Worm (Caenorhabditis elegans): ENCODE data around the gene T19D2.13.

Gene T19D2.13

ce11 chrX:3942267-3942666 is at the start of gene T19D2.13:
T19D2.13 (minus strand) TSS chrX:3942367.
- TF ChIP-seq nhr-27 (tag; optimal IDR thresholded peaks at IDR 0.05) = no peak
- no peak for TF ChIP-seq aptf-3 (GFP tag; IDR thresholded peaks at IDR 0.05)
- no peak for TF ChIP-seq F39B2.1 (GFP tag; IDR thresholded peaks at IDR 0.05)
- no peak for TF ChIP-seq somi-1 (GFP tag; optimal IDR thresholded peaks at IDR 0.05)
- no peak for TF ChIP-seq nfya-2 (GFP tag; IDR thresholded peaks at IDR 0.05)
- no peak for TF ChIP-seq ztf-22 (GFP tag; optimal IDR thresholded peaks at IDR 0.05)

DNA sequence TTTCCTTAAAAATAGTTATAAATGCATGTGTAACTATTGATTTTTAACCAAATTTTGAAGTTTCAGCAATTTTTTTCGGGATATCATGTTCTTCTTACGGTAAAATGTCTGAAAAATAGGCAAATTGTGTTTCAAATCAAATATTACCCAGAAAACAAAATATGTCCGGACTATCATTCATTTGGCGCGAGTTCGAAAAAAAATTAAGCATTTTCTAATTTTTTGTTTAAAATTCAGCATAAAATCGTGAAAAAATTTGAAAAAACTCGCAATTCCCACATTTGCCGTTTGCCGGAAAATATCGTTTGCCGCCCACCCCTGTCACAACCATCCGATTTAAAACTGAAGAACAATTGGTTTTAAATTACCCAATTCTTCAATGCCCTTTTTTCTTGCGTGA is 49.5 kb upstream of the T19D2.13 start:
- TF ChIP-seq pbrm-1 (GFP tag; IDR thresholded peaks at IDR 0.05) (no peak), madf-10 (tag; optimal IDR thresholded peaks at IDR 0.05) (no peak), hrde-1 (tag; optimal IDR thresholded peaks at IDR 0.05; ENCODE audit: borderline replicate concordance) (no peak), die-1 (tag; optimal IDR thresholded peaks at IDR 0.05) (no peak), F33H1.4 (GFP tag; IDR thresholded peaks at IDR 0.05) (no peak), nhr-179 (tag; optimal IDR thresholded peaks at IDR 0.05) (no peak), pha-4 (tag; optimal IDR thresholded peaks at IDR 0.05) (no peak), D2030.7 (GFP tag; IDR thresholded peaks at IDR 0.05) (no peak)

DNA sequence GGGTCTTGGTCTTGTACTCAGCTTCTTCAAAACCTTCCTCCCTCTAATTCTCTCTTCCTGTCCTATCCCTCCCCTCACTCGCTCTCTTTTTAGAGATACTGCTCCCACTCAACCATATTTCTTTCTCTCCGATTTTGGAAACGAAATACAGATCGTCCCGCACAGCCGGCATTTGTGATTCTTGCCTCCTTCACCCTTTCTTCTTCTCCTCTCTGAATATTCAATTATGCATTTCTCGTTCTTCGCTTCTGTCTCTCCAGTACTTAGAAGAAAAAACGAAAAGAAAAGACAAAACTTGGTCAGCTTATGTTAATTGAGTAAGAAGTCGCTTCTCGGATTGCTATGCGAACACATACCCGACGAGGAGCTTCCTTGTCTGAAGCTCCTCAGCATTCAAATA is 48.8 kb upstream of the T19D2.13 start:
- TF ChIP-seq F57C9.4 (tag; optimal IDR thresholded peaks at IDR 0.05) = no peak
- TF ChIP-seq unc-130 (GFP tag; optimal IDR thresholded peaks at IDR 0.05) = no peak
- TF ChIP-seq F55B11.4 (tag; optimal IDR thresholded peaks at IDR 0.05; ENCODE audit: borderline replicate concordance, insufficient read depth) = no peak
- TF ChIP-seq F37B4.10 (GFP tag; IDR thresholded peaks at IDR 0.05) = no peak
- no peak for TF ChIP-seq rec-8 (tag; optimal IDR thresholded peaks at IDR 0.05)
- TF ChIP-seq B0035.1 (tag; optimal IDR thresholded peaks at IDR 0.05) = no peak

- TF ChIP-seq hmg-20 (GFP tag; IDR thresholded peaks at IDR 0.05) = no peak
- no peak for TF ChIP-seq madf-8 (GFP tag; conservative IDR thresholded peaks at IDR 0.05)
- no peak for TF ChIP-seq cebp-1 (GFP tag; IDR thresholded peaks at IDR 0.05)
- TF ChIP-seq cebp-1 (tag; optimal IDR thresholded peaks at IDR 0.05) = peak; percentile 32
- no peak for TF ChIP-seq snpc-3.4 (tag; optimal IDR thresholded peaks at IDR 0.05)
- no peak for TF ChIP-seq T26A5.8 (tag; optimal IDR thresholded peaks at IDR 0.05)
- TF ChIP-seq egl-18 (GFP tag; IDR thresholded peaks at IDR 0.05) = no peak
Observed at ce11 chrX:3990495-3990894, 48.3 kb upstream of the T19D2.13 start.

- TF ChIP-seq mes-4 (tag; optimal IDR thresholded peaks at IDR 0.05) (no peak), T26A5.8 (tag; optimal IDR thresholded peaks at IDR 0.05) (no peak), Y67H2A.10 (GFP tag; conservative IDR thresholded peaks at IDR 0.05) (no peak), ccch-3 (GFP tag; optimal IDR thresholded peaks at IDR 0.05) (no peak), C06A6.2 (GFP tag; conservative IDR thresholded peaks at IDR 0.05) (no peak), him-1 (tag; optimal IDR thresholded peaks at IDR 0.05) (no peak), mxl-1 (tag; optimal IDR thresholded peaks at IDR 0.05) (no peak), lin-35 (GFP tag; optimal IDR thresholded peaks at IDR 0.05) (no peak), nfyb-1 (GFP tag; IDR thresholded peaks at IDR 0.05) (no peak), ceh-40 (GFP tag; IDR thresholded peaks at IDR 0.05) (no peak), F22D6.2 (tag; optimal IDR thresholded peaks at IDR 0.05) (no peak), pha-4 (tag; optimal IDR thresholded peaks at IDR 0.05) (no peak), B0035.1 (tag; optimal IDR thresholded peaks at IDR 0.05) (no peak), F39B2.1 (GFP tag; IDR thresholded peaks at IDR 0.05) (no peak)
Observed at ce11 chrX:3988575-3988974, 46.4 kb upstream of the T19D2.13 start.

Data from whole organism, young adult.